Worm (Caenorhabditis elegans): ENCODE data around the gene K10G4.10.

DNA sequence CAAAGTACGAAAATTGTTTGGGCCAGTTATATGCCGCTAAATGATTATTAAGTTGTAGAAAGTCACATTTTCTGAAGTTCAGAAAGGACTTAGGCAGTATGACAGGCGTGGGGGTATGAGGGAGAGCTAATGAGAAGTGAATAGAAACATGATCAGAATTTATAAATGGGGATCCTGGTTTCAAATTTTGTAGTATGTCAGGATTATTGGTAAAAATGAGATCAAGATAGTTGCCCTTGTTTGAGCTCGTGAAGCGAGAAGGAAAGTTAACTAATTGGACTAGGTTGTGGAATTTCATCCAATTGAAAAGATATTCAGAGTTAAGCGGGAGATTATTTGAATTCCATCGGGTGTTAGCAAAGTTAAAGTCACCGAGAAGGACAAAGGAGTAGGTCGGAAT, 40.9 kb upstream of the K10G4.10 start:
- TF ChIP-seq daf-12 (tag; optimal IDR thresholded peaks at IDR 0.05), result no peak
- no peak for TF ChIP-seq ces-1 (GFP tag; optimal IDR thresholded peaks at IDR 0.05)
- TF ChIP-seq lim-7 (GFP tag; IDR thresholded peaks at IDR 0.05), result no peak
- TF ChIP-seq nhr-77 (tag; optimal IDR thresholded peaks at IDR 0.05), result no peak
- no peak for TF ChIP-seq nhr-237 (tag; optimal IDR thresholded peaks at IDR 0.05)
- TF ChIP-seq nhr-11 (tag; optimal IDR thresholded peaks at IDR 0.05), result no peak
- TF ChIP-seq pqm-1 (tag; optimal IDR thresholded peaks at IDR 0.05), result no peak
- no peak for TF ChIP-seq ctbp-1 (GFP tag; IDR thresholded peaks at IDR 0.05)
- TF ChIP-seq nhr-41 (GFP tag; IDR thresholded peaks at IDR 0.05), result no peak
- no peak for TF ChIP-seq ceh-62 (tag; optimal IDR thresholded peaks at IDR 0.05)
- no peak for TF ChIP-seq mxl-3 (GFP tag; optimal IDR thresholded peaks at IDR 0.05)
- no peak for TF ChIP-seq snpc-4 (tag; optimal IDR thresholded peaks at IDR 0.05)
- TF ChIP-seq mep-1 (tag; optimal IDR thresholded peaks at IDR 0.05), result no peak
- no peak for TF ChIP-seq lin-15B (tag; optimal IDR thresholded peaks at IDR 0.05)
